Worm (Caenorhabditis elegans): ENCODE data around the gene F55C9.5.

The F55C9.5 gene

DNA sequence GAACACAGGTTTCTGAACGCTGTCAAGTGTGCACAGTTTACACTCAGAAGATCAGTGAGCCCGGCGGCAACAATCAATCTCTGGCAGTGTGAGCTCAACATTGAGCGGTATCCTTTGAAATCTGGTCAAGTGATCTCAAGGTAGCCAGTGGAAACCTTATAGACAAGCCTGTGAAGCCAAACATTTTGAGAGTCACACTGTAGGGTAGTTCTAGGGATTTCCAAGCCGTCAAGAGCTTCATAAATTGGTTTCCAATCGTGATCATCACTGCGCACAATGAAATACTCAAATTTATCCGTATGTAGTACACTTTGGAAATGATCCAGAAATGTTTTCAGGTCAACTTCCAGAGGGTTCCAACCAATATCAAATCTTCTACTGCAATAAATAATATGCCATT lies 14.0 kb upstream of the F55C9.5 start, which contains the start of gene F55C9.15:
Gene F55C9.15, minus strand, starts transcription at position 101 of the 400 bp plus-strand sequence.
- TF ChIP-seq elt-1 (tag; optimal IDR thresholded peaks at IDR 0.05): no peak
- no peak for TF ChIP-seq peb-1 (tag; optimal IDR thresholded peaks at IDR 0.05)
- no peak for TF ChIP-seq zag-1 (tag; optimal IDR thresholded peaks at IDR 0.05)
- no peak for TF ChIP-seq snpc-4 (tag; optimal IDR thresholded peaks at IDR 0.05)
- no peak for TF ChIP-seq lin-39 (tag; optimal IDR thresholded peaks at IDR 0.05)
- TF ChIP-seq lin-11 (tag; optimal IDR thresholded peaks at IDR 0.05): no peak
- no peak for TF ChIP-seq sma-3 (GFP tag; optimal IDR thresholded peaks at IDR 0.05)
- no peak for TF ChIP-seq ztf-1 (GFP tag; conservative IDR thresholded peaks at IDR 0.05)
- TF ChIP-seq nhr-12 (tag; optimal IDR thresholded peaks at IDR 0.05): no peak
- TF ChIP-seq unc-39 (tag; optimal IDR thresholded peaks at IDR 0.05): no peak
- TF ChIP-seq mbf-1 (tag; optimal IDR thresholded peaks at IDR 0.05): no peak
- TF ChIP-seq nhr-25 (tag; optimal IDR thresholded peaks at IDR 0.05): no peak
- TF ChIP-seq Y55F3AM.14 (GFP tag; optimal IDR thresholded peaks at IDR 0.05): no peak
- TF ChIP-seq fos-1 (tag; optimal IDR thresholded peaks at IDR 0.05): no peak
- TF ChIP-seq gmeb-1 (tag; optimal IDR thresholded peaks at IDR 0.05): no peak

DNA sequence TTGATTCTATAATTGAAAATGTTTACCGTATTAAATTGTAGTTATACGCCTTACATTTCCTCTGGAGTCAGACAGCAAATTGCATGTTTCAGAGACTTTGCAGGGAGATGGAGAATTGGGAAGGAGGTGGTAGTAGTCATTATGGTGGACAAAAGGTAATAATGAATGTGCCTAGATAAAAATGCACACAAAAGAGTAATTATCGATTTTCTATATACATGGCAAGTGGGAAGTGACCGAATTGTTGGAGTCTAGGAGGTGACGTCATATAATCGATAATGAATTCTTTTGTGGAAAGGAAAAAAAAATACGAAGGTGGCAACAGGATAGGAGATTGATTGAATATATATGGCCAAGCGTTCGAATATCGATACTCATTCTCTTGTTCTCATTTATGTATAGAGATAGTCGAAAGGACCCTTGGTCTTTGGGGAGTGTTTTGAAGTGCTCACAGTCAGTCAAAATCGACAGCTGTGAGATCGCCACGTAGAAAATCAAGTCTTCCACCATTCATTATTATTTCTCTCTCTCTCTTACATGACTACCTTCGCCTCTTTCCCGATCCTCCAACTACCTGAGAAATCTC lies 10.8 kb upstream of the F55C9.5 start, which contains the start of the genes fbxb-63 and fbxb-61:
Gene fbxb-63, minus strand, starts transcription at position 142 of the 586 bp plus-strand sequence.
Gene fbxb-61, plus strand, starts transcription at position 536 of the 586 bp plus-strand sequence.
- TF ChIP-seq mdl-1 (tag; optimal IDR thresholded peaks at IDR 0.05): no peak

DNA sequence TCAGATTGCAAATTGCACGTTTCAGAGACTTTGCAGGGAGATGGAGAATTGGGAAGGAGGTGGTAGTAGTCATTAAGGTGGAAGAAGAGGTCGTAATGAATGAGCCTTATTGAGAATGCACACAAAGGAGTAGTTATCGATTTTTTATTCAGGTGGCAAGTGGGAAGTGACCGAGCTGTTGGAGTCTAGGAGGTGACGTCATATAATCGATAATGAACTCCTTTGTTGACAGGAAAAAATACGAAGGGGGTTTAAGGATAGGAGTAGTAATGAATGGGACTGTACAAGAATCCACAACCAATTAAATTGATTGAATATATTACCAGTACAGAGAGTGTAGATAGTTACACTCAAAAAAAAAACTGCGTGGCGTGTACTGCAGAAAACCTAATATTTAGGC lies 9.0 kb upstream of the F55C9.5 start, which contains the start of gene fbxb-62:
Gene fbxb-62, minus strand, starts transcription at position 101 of the 400 bp plus-strand sequence.
- TF ChIP-seq ceh-16 (tag; optimal IDR thresholded peaks at IDR 0.05): no peak
- no peak for TF ChIP-seq dmd-4 (tag; optimal IDR thresholded peaks at IDR 0.05)

DNA sequence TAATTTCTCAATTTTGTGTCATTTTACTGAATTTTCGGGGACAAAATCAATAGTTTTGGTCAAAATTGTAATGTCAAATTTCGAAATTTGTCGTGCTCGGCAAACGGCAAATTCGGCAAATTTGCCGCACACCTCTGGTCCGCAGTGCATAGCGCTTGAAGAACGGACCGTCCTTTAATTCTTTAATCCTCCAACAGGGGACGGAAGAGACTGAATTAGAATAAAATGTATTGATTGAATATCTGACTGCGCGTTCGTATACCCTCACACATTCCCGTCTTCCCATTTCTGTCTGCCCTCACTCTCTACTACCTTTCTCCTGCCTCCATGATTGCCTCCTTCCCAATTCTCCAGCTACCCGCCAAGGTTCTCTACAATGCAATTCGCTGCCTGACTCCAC lies 6.3 kb upstream of the F55C9.5 start, which contains the start of gene F55C9.14:
Gene F55C9.14, plus strand, starts transcription at position 301 of the 400 bp plus-strand sequence.
- TF ChIP-seq gmeb-1 (tag; optimal IDR thresholded peaks at IDR 0.05) (no peak), nhr-129 (tag; optimal IDR thresholded peaks at IDR 0.05) (no peak), sma-3 (GFP tag; optimal IDR thresholded peaks at IDR 0.05) (no peak), aly-2 (tag; optimal IDR thresholded peaks at IDR 0.05) (no peak)

DNA sequence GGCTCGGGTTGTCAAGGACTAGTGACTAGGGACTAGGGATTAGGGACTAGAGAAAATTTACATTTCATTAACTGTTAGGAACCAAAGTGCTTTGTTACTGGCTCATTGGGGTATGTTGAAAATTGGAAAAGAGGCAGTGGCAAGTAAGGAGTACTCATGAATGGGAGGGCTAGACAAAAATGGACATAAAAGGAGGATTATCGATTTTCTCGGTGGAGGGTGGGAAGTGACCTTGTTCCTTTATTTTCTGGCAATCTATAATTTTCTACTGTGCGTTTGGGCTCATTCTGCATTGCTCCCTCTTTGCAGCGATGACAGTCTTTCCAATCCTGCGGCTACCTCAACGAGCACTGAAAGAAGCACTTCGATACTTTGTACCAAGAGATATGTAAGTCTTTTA lies 4.6 kb upstream of the F55C9.5 start, which contains the start of gene fbxb-60:
Gene fbxb-60, plus strand, starts transcription at position 301 of the 400 bp plus-strand sequence.
- TF ChIP-seq sma-3 (GFP tag; optimal IDR thresholded peaks at IDR 0.05) (no peak), R02D3.7 (tag; optimal IDR thresholded peaks at IDR 0.05) (no peak), nhr-23 (tag; optimal IDR thresholded peaks at IDR 0.05) (no peak), unc-39 (tag; optimal IDR thresholded peaks at IDR 0.05) (no peak), ztf-4 (tag; optimal IDR thresholded peaks at IDR 0.05) (no peak), nhr-11 (tag; optimal IDR thresholded peaks at IDR 0.05) (no peak), nhr-21 (tag; optimal IDR thresholded peaks at IDR 0.05) (no peak), nhr-77 (tag; optimal IDR thresholded peaks at IDR 0.05) (no peak), peb-1 (tag; optimal IDR thresholded peaks at IDR 0.05) (no peak), unc-55 (GFP tag; optimal IDR thresholded peaks at IDR 0.05) (no peak)

DNA sequence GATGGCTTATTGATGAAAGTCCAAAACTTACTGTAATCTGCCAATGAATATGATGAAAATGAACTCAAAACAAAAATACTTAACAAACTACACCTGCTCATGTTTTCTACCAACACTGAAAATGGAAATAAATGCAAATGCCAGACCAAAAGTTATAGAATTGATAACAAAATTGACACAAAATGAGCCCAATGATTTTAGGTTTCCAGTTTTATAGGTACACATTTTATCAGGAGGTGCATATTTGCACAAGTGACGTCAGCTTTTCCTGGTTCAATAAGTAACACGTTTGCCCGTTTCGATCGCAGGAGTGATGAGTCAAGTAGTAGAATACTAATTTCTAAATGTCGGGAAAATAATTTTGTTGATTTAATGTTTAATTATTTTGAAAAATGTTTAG lies 3.8 kb upstream of the F55C9.5 start, which contains the start of gene F55C9.6:
Gene F55C9.6, minus strand, starts transcription at position 101 of the 400 bp plus-strand sequence.
- TF ChIP-seq lsy-2 (tag; optimal IDR thresholded peaks at IDR 0.05) (no peak), nhr-10 (tag; optimal IDR thresholded peaks at IDR 0.05) (no peak), aly-2 (tag; optimal IDR thresholded peaks at IDR 0.05) (no peak), mab-5 (tag; optimal IDR thresholded peaks at IDR 0.05) (no peak), nhr-12 (tag; optimal IDR thresholded peaks at IDR 0.05) (no peak), sma-9 (GFP tag; optimal IDR thresholded peaks at IDR 0.05) (no peak), sma-9 (tag; optimal IDR thresholded peaks at IDR 0.05) (no peak), R02D3.7 (tag; optimal IDR thresholded peaks at IDR 0.05) (no peak), nhr-237 (tag; optimal IDR thresholded peaks at IDR 0.05) (no peak), F13H6.1 (tag; optimal IDR thresholded peaks at IDR 0.05) (no peak), nhr-25 (tag; optimal IDR thresholded peaks at IDR 0.05) (no peak)

Measured in whole organism, L2 larva.